Worm (Caenorhabditis elegans) whole organism, L1 larva: ENCODE results near the gene R12B2.2.

Experiments
- aha-1 ChIP-seq: fragments of 150-350 bp; optimal IDR thresholded peaks from 2 replicates; lab custom pipeline; 2014; ENCODE audit warnings: missing biosample characterization, missing genetic modification characterization
- aly-2 ChIP-seq: fragments of 150-350 bp; optimal IDR thresholded peaks from 2 replicates; lab custom pipeline; 2014; ENCODE audit warnings: missing biosample characterization, missing genetic modification characterization
- blmp-1 ChIP-seq: fragments of 150-350 bp; optimal IDR thresholded peaks from 2 replicates; lab custom pipeline; 2014; ENCODE audit warnings: missing biosample characterization, missing genetic modification characterization
- ceh-63 ChIP-seq: fragments of 200-800 bp; sonication (Bioruptor generic); optimal IDR thresholded peaks from 2 replicates; lab custom pipeline; 2018; ENCODE audit warnings: mild to moderate bottlenecking, missing genetic modification characterization, missing compliant biosample characterization
- ceh-82 ChIP-seq, 3 experiments: fragments of 150-350 bp in 1 of 3; sonication (generic microtip) in 2 of 3; optimal IDR thresholded peaks; 2 replicates each; lab custom pipeline; 2014 to 2017; ENCODE audit warnings: missing biosample characterization in 3 of 3, missing genetic modification characterization in 3 of 3
- ceh-88 ChIP-seq: fragments of 200-800 bp; sonication (Bioruptor generic); IDR thresholded peaks from 2 replicates; pipeline ENCODE4 v1.3.6; 2022; ENCODE audit warnings: missing genetic modification characterization, missing compliant biosample characterization
- ces-1 ChIP-seq: fragments of 150-350 bp; optimal IDR thresholded peaks from 2 replicates; lab custom pipeline; 2014; ENCODE audit warnings: missing biosample characterization, missing genetic modification reagents, missing genetic modification characterization
- dpl-1 ChIP-seq, 3 experiments: fragments of 150-350 bp in 2 of 3; sonication (generic microtip) in 1 of 3; optimal IDR thresholded peaks; 2 replicates each; lab custom pipeline; 2014 to 2017; ENCODE audit warnings: missing biosample characterization in 3 of 3, missing genetic modification characterization in 3 of 3, missing genetic modification reagents in 3 of 3
- efl-1 ChIP-seq, 4 experiments: fragments of 150-350 bp; optimal IDR thresholded peaks in 3 of 4; peaks in 1 of 4; 1 replicate in 1 of 4; 2 replicates in 3 of 4; lab custom pipeline; 2014; ENCODE audit warnings: missing biosample characterization in 2 of 4, missing genetic modification characterization in 2 of 4, missing genetic modification reagents in 2 of 4
- efl-3 ChIP-seq: fragments of 200-800 bp; sonication (Bioruptor generic); optimal IDR thresholded peaks from 2 replicates; lab custom pipeline; 2018; ENCODE audit warnings: mild to moderate bottlenecking, missing genetic modification characterization, missing compliant biosample characterization
- egl-27 ChIP-seq, 2 experiments: fragments of 150-350 bp in 1 of 2; sonication (generic microtip); optimal IDR thresholded peaks; 3 replicates each; lab custom pipeline; 2017 to 2018; ENCODE audit warnings: missing biosample characterization in 2 of 2, missing genetic modification characterization in 2 of 2, missing genetic modification reagents in 2 of 2
- elt-2 ChIP-seq: sonication (generic microtip); optimal IDR thresholded peaks from 2 replicates; lab custom pipeline; 2016; ENCODE audit warnings: missing genetic modification characterization, mild to moderate bottlenecking, inconsistent platforms, missing compliant biosample characterization, missing genetic modification reagents
- elt-3 ChIP-seq, 6 experiments: fragments of 150-350 bp in 1 of 6; sonication (generic microtip); optimal IDR thresholded peaks; 2 replicates each; lab custom pipeline; 2017 to 2018; ENCODE audit warnings: missing biosample characterization in 6 of 6, missing genetic modification characterization in 6 of 6, inconsistent platforms in 1 of 6
- fkh-10 ChIP-seq: sonication (generic microtip); optimal IDR thresholded peaks from 2 replicates; lab custom pipeline; 2017; ENCODE audit warnings: missing biosample characterization, missing genetic modification reagents, missing genetic modification characterization
- fkh-4 ChIP-seq: sonication (generic microtip); optimal IDR thresholded peaks from 2 replicates; lab custom pipeline; 2016; ENCODE audit warnings: missing compliant biosample characterization, missing genetic modification characterization, borderline replicate concordance
- fkh-8 ChIP-seq: sonication (generic microtip); optimal IDR thresholded peaks from 2 replicates; lab custom pipeline; 2016; ENCODE audit warnings: mild to moderate bottlenecking, missing genetic modification characterization, missing compliant biosample characterization
- hlh-4 ChIP-seq: sonication (generic microtip); optimal IDR thresholded peaks from 2 replicates; lab custom pipeline; 2016; ENCODE audit warnings: mild to moderate bottlenecking, missing genetic modification characterization, missing compliant biosample characterization
- hpl-2 ChIP-seq: fragments of 150-350 bp; optimal IDR thresholded peaks from 2 replicates; lab custom pipeline; 2014; ENCODE audit warnings: missing biosample characterization, missing genetic modification reagents, missing genetic modification characterization
- jun-1 ChIP-seq: fragments of 150-350 bp; optimal IDR thresholded peaks from 2 replicates; lab custom pipeline; 2014; ENCODE audit warnings: missing biosample characterization, missing genetic modification reagents, missing genetic modification characterization
- lin-14 ChIP-seq: fragments of 200-800 bp; sonication (Bioruptor generic); optimal IDR thresholded peaks from 2 replicates; lab custom pipeline; 2018; ENCODE audit warnings: mild to moderate bottlenecking, missing genetic modification characterization, moderate library complexity, missing compliant biosample characterization
- lin-15B ChIP-seq: fragments of 150-350 bp; sonication (generic microtip); optimal IDR thresholded peaks from 3 replicates; lab custom pipeline; 2014; ENCODE audit warnings: missing biosample characterization, missing genetic modification characterization
- lir-3 ChIP-seq: sonication (generic microtip); optimal IDR thresholded peaks from 2 replicates; lab custom pipeline; 2016; ENCODE audit warnings: mild to moderate bottlenecking, missing genetic modification characterization, moderate library complexity, missing compliant biosample characterization; ENCODE audit not compliant: poor library complexity
- lsy-2 ChIP-seq, 2 experiments: fragments of 150-350 bp; optimal IDR thresholded peaks; 2 replicates each; lab custom pipeline; 2014; ENCODE audit warnings: missing biosample characterization in 2 of 2, missing genetic modification characterization in 2 of 2
- mdl-1 ChIP-seq, 2 experiments: fragments of 150-350 bp; optimal IDR thresholded peaks; 2 replicates each; lab custom pipeline; 2014 to 2017; ENCODE audit warnings: missing biosample characterization in 2 of 2, missing genetic modification characterization in 2 of 2, inconsistent platforms in 1 of 2
- mef-2 ChIP-seq: fragments of 150-350 bp; optimal IDR thresholded peaks from 2 replicates; lab custom pipeline; 2014; ENCODE audit warnings: missing biosample characterization, missing genetic modification characterization
- nhr-11 ChIP-seq: fragments of 150-350 bp; optimal IDR thresholded peaks from 2 replicates; lab custom pipeline; 2014; ENCODE audit warnings: missing biosample characterization, missing genetic modification characterization
- nhr-19 ChIP-seq: fragments of 200-800 bp; sonication (Bioruptor generic); conservative IDR thresholded peaks from 2 replicates; pipeline ENCODE4 v1.3.6; 2022; ENCODE audit warnings: missing genetic modification characterization, missing compliant biosample characterization
- nhr-20 ChIP-seq: sonication (generic microtip); optimal IDR thresholded peaks from 2 replicates; lab custom pipeline; 2016; ENCODE audit warnings: mild to moderate bottlenecking, missing genetic modification characterization, missing compliant biosample characterization
- nhr-47 ChIP-seq: sonication (generic microtip); optimal IDR thresholded peaks from 2 replicates; lab custom pipeline; 2016; ENCODE audit warnings: mild to moderate bottlenecking, missing genetic modification characterization, moderate library complexity, missing compliant biosample characterization
- nhr-71 ChIP-seq: sonication (generic microtip); optimal IDR thresholded peaks from 2 replicates; lab custom pipeline; 2016; ENCODE audit warnings: mild to moderate bottlenecking, missing genetic modification characterization, moderate library complexity, missing compliant biosample characterization
- nhr-76 ChIP-seq: sonication (generic microtip); optimal IDR thresholded peaks from 2 replicates; lab custom pipeline; 2017; ENCODE audit warnings: missing biosample characterization, missing genetic modification characterization
- nhr-84 ChIP-seq: sonication (generic microtip); optimal IDR thresholded peaks from 2 replicates; lab custom pipeline; 2017; ENCODE audit warnings: missing biosample characterization, missing genetic modification characterization
- pax-3 ChIP-seq: fragments of 200-800 bp; sonication (Bioruptor generic); optimal IDR thresholded peaks from 2 replicates; lab custom pipeline; 2018; ENCODE audit warnings: mild to moderate bottlenecking, missing genetic modification characterization, moderate library complexity, missing compliant biosample characterization
- skn-1 ChIP-seq: fragments of 150-350 bp; optimal IDR thresholded peaks from 2 replicates; lab custom pipeline; 2014; ENCODE audit warnings: missing biosample characterization, missing genetic modification characterization
- snpc-4 ChIP-seq: fragments of 150-350 bp; optimal IDR thresholded peaks from 2 replicates; lab custom pipeline; 2014; ENCODE audit warnings: missing biosample characterization, missing genetic modification characterization
- snu-23 ChIP-seq: sonication (generic microtip); optimal IDR thresholded peaks from 2 replicates; lab custom pipeline; 2016; ENCODE audit warnings: missing genetic modification characterization, missing compliant biosample characterization
- sox-4 ChIP-seq: sonication (generic microtip); optimal IDR thresholded peaks from 2 replicates; lab custom pipeline; 2016; ENCODE audit warnings: missing genetic modification characterization, missing compliant biosample characterization
- sptf-1 ChIP-seq: fragments of 150-350 bp; optimal IDR thresholded peaks from 2 replicates; lab custom pipeline; 2014; ENCODE audit warnings: missing biosample characterization, missing genetic modification characterization
- swsn-7 ChIP-seq: sonication (generic microtip); optimal IDR thresholded peaks from 2 replicates; lab custom pipeline; 2016; ENCODE audit warnings: missing genetic modification characterization, missing compliant biosample characterization
- tbx-2 ChIP-seq: sonication (generic microtip); optimal IDR thresholded peaks from 2 replicates; lab custom pipeline; 2016; ENCODE audit warnings: missing genetic modification characterization, missing compliant biosample characterization
- unc-130 ChIP-seq: fragments of 150-350 bp; optimal IDR thresholded peaks from 2 replicates; lab custom pipeline; 2017; ENCODE audit warnings: missing biosample characterization, missing genetic modification characterization, inconsistent platforms
- unc-86 ChIP-seq: sonication (generic microtip); optimal IDR thresholded peaks from 2 replicates; lab custom pipeline; 2016; ENCODE audit warnings: missing genetic modification characterization, missing compliant biosample characterization
- xbp-1 ChIP-seq: sonication (generic microtip); optimal IDR thresholded peaks from 2 replicates; lab custom pipeline; 2016; ENCODE audit warnings: missing genetic modification characterization, missing compliant biosample characterization
- zag-1 ChIP-seq: fragments of 150-350 bp; optimal IDR thresholded peaks from 2 replicates; lab custom pipeline; 2014; ENCODE audit warnings: missing biosample characterization, missing genetic modification characterization
- ztf-11 ChIP-seq, 2 experiments: sonication (generic microtip); optimal IDR thresholded peaks; 2 replicates each; lab custom pipeline; 2016 to 2017; ENCODE audit warnings: missing genetic modification characterization in 2 of 2, missing biosample characterization in 1 of 2, missing compliant biosample characterization in 1 of 2

The R12B2.2 gene

ce11 chrIII:5806720-5807119, at the start of gene R12B2.2:
TSS of gene R12B2.2 (plus strand) at chrIII:5807020.
- no peak for TF ChIP-seq zag-1
- no peak for TF ChIP-seq fkh-10 (GFP tag; lab: Kevin White, UChicago)
- TF ChIP-seq xbp-1 (tag; lab: Kevin White, UChicago) = no peak
- no peak for TF ChIP-seq nhr-76 (tag; lab: Kevin White, UChicago)
- TF ChIP-seq blmp-1 (tag; lab: Kevin White, UChicago) = no peak
- no peak for TF ChIP-seq lir-3 (tag; lab: Kevin White, UChicago)
- no peak for TF ChIP-seq unc-130 (tag; lab: Kevin White, UChicago)
- no peak for TF ChIP-seq efl-1 (optimal IDR thresholded peaks at IDR 0.05; lab: Kevin White, UChicago)
- TF ChIP-seq efl-1 (GFP tag; optimal IDR thresholded peaks at IDR 0.05 in 1 of 2; lab: Kevin White, UChicago) = no peak
- TF ChIP-seq jun-1 (tag; lab: Kevin White, UChicago) = no peak
- no peak for TF ChIP-seq fkh-8 (tag; lab: Kevin White, UChicago)
- no peak for TF ChIP-seq hlh-4 (tag; lab: Kevin White, UChicago)
- TF ChIP-seq ceh-82 (tag; optimal IDR thresholded peaks at IDR 0.05; lab: Kevin White, UChicago) = no peak
- no peak for TF ChIP-seq sptf-1 (tag; lab: Kevin White, UChicago)
- no peak for TF ChIP-seq elt-2
- TF ChIP-seq nhr-20 (tag; lab: Kevin White, UChicago) = no peak
- TF ChIP-seq nhr-11 = no peak

DNA sequence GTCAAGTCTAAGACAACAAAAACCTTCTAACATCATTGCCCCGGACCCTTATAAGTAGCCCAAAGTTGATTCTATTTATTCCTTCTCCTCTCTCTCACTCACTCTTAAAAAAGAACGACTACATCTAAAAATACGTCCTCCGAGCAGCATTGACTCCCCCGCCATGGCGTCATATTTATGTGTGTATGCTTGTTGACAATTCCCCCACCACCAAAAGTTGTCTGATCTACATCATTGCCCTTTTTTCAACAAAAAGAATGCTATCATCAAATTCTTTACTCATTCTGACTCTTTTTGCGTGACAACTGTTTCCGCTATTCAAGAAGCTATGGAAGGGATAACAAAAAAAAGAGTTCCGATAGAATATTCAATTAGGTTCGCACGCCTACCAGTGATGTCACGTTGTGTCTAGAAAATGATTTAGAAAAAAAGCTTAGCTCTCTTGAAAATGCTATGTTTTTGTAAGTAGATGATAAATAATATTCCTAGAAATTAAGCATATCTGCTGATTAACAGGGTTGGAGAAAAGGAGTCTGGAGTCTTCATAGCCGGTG, 49.3 kb upstream of the R12B2.2 start:
- TF ChIP-seq swsn-7 (tag; lab: Kevin White, UChicago) (no peak), sox-4 (tag; lab: Kevin White, UChicago) (peak; percentile 6), unc-86 (tag; lab: Kevin White, UChicago) (peak; percentile 74), lin-14 (peak; percentile 69), fkh-10 (GFP tag; lab: Kevin White, UChicago) (peak; percentile 49), mef-2 (peak; percentile 21), hpl-2 (GFP tag; lab: Kevin White, UChicago) (no peak), nhr-71 (tag; lab: Kevin White, UChicago) (peak; percentile 45), fkh-8 (tag; lab: Kevin White, UChicago) (peak; percentile 66), snu-23 (no peak), nhr-47 (tag; lab: Kevin White, UChicago) (peak; percentile 2), sptf-1 (tag; lab: Kevin White, UChicago) (no peak), mdl-1 (tag; optimal IDR thresholded peaks at IDR 0.05; lab: Kevin White, UChicago) (no peak), ces-1 (GFP tag; lab: Kevin White, UChicago) (no peak), lsy-2 (tag; optimal IDR thresholded peaks at IDR 0.05; lab: Kevin White, UChicago) (peak in 1 of 2 experiments; percentile 21)
- TF ChIP-seq, all 84 proteins: peak for 9

DNA sequence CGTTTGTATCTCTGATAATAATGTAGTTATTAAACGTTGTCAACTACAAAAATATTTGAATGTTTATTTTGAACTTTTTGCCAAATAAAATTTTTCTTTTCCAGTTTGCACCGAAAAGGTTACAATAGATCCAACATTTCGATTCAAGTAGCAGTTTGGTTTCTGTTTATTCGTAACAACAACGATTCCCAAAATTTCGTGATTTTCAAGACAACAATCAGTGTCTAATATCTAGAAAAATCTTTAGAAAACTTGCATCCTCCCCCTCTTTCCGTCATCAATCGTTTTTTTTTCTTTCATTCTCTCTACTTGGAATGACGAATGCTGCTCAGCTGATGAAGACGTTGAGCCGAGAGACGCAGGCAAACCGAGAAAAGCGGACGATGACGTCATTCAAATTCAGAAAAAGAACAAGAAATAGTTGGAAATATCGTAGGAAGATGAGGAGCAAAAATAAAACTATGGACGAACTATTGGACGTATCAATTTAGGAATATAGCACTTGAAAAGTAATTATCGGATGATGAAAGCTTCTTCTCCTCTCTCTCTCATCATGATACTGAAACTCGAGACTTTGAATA, 48.2 kb upstream of the R12B2.2 start:
- 0 out of 2 replicates have a peak, but pooled peaks have one; percentile 7 for TF ChIP-seq ceh-88 (GFP tag; lab: Robert Waterston, UW)
- TF ChIP-seq mdl-1 (tag; optimal IDR thresholded peaks at IDR 0.05; lab: Kevin White, UChicago) = no peak
- TF ChIP-seq egl-27 (tag; optimal IDR thresholded peaks at IDR 0.05; lab: Kevin White, UChicago) = peak in 1 of 2 experiments; percentile 37
- peak; percentile 51 to 71 for TF ChIP-seq lsy-2 (tag; optimal IDR thresholded peaks at IDR 0.05; lab: Kevin White, UChicago)
- no peak for TF ChIP-seq nhr-84 (tag; lab: Kevin White, UChicago)
- TF ChIP-seq ztf-11 (tag; optimal IDR thresholded peaks at IDR 0.05; lab: Kevin White, UChicago) = peak in 1 of 2 experiments; percentile 19
- no peak for TF ChIP-seq skn-1 (tag; lab: Kevin White, UChicago)
- peak; percentile 37 for TF ChIP-seq nhr-20 (tag; lab: Kevin White, UChicago)
- peak; percentile 40 for TF ChIP-seq nhr-11
- peak; percentile 82 for TF ChIP-seq nhr-47 (tag; lab: Kevin White, UChicago)
- no peak for TF ChIP-seq nhr-76 (tag; lab: Kevin White, UChicago)
- TF ChIP-seq nhr-19 (GFP tag; lab: Robert Waterston, UW) = peak; percentile 25; the same call in 1 of the 2 replicates
- peak; percentile 57 for TF ChIP-seq ceh-63 (GFP tag; lab: Kevin White, UChicago)
- peak; percentile 49 for TF ChIP-seq tbx-2
- TF ChIP-seq unc-130 (tag; lab: Kevin White, UChicago) = no peak
- peak; percentile 81 for TF ChIP-seq unc-86 (tag; lab: Kevin White, UChicago)
- peak; percentile 97 for TF ChIP-seq fkh-8 (tag; lab: Kevin White, UChicago)
- peak in 1 of 3 experiments; percentile 35 for TF ChIP-seq dpl-1 (GFP tag; optimal IDR thresholded peaks at IDR 0.05; lab: Kevin White, UChicago)
- no peak for TF ChIP-seq aha-1 (tag; lab: Kevin White, UChicago)
- TF ChIP-seq mef-2 = peak; percentile 74
- TF ChIP-seq elt-3 (tag; optimal IDR thresholded peaks at IDR 0.05; lab: Kevin White, UChicago) = no peak
- no peak for TF ChIP-seq snpc-4 (tag; lab: Kevin White, UChicago)
- TF ChIP-seq elt-2 = no peak
- TF ChIP-seq efl-3 (GFP tag; lab: Kevin White, UChicago) = no peak
- no peak for TF ChIP-seq fkh-4
- TF ChIP-seq nhr-71 (tag; lab: Kevin White, UChicago) = peak; percentile 91
- peak; percentile 63 for TF ChIP-seq pax-3
- TF ChIP-seq aly-2 = no peak
- TF ChIP-seq lin-15B = no peak
